Fruit fly (Drosophila melanogaster): ENCODE data around the gene TBC1D23.

Gene TBC1D23

DNA sequence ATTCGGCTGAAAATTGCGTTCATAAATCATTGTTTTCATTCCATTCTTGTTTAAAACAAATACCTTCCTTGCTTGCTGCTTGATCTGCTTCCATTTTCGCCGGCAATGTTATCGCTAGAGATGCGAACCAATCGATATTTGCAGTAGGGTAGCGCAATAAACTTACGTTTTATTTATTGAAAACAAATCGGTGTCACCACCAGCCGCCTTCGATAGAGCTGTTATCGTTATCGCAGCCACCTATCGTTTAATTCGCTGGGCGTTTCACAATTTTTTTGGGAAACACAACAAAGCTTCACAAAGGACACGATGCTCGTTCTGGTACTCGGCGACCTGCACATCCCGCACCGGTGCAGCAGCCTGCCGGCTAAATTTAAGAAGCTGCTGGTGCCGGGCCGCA, 21.4 kb downstream of the TBC1D23 start, which contains the start of the genes Tfb4 and Vps29 (continued):
- TF ChIP-seq cato (GFP tag; optimal IDR thresholded peaks at IDR 0.05; ENCODE audit: borderline replicate concordance) (no peak), CG11085 (GFP tag; IDR thresholded peaks at IDR 0.05) (peak; percentile 46; the same call in 1 of the 2 replicates), CG12299 (tag; optimal IDR thresholded peaks at IDR 0.05) (no peak), NfI (GFP tag; optimal IDR thresholded peaks at IDR 0.05) (peak; percentile 51), CG17359 (tag; optimal IDR thresholded peaks at IDR 0.05) (no peak), gce (GFP tag; IDR thresholded peaks at IDR 0.05) (no peak; the same call in 2 of the 3 replicates), bowl (GFP tag; IDR thresholded peaks at IDR 0.05) (peak; percentile 16; the same call in 1 of the 2 replicates), CG6654 (GFP tag; optimal IDR thresholded peaks at IDR 0.05) (no peak), CG8765 (GFP tag; IDR thresholded peaks at IDR 0.05) (no peak), ash1 (GFP tag; optimal IDR thresholded peaks at IDR 0.05) (no peak), CG9609 (GFP tag; optimal IDR thresholded peaks at IDR 0.05) (no peak), Nf-YC (tag; optimal IDR thresholded peaks at IDR 0.05) (no peak), CG3726 (GFP tag; IDR thresholded peaks at IDR 0.05) (no peak), CG11398 (GFP tag; optimal IDR thresholded peaks at IDR 0.05) (peak; percentile 25), az2 (GFP tag; optimal IDR thresholded peaks at IDR 0.05) (peak; percentile 26), Mrtf (GFP tag; IDR thresholded peaks at IDR 0.05) (0 out of 3 replicates have a peak, but pooled peaks have one; percentile 21), HLH54F (GFP tag; optimal IDR thresholded peaks at IDR 0.05) (peak; percentile 69), br (optimal IDR thresholded peaks at IDR 0.05) (no peak), bigmax (GFP tag; optimal IDR thresholded peaks at IDR 0.05) (no peak), pros (GFP tag; optimal IDR thresholded peaks at IDR 0.05) (no peak), Dfd (GFP tag; optimal IDR thresholded peaks at IDR 0.05) (no peak), Poxn (GFP tag; IDR thresholded peaks at IDR 0.05) (no peak), ttk (GFP tag; IDR thresholded peaks at IDR 0.05) (no peak), CG13424 (tag; optimal IDR thresholded peaks at IDR 0.05) (peak; percentile 36), emc (GFP tag; optimal IDR thresholded peaks at IDR 0.05) (no peak), fd102C (GFP tag; optimal IDR thresholded peaks at IDR 0.05) (no peak), CG13775 (GFP tag; optimal IDR thresholded peaks at IDR 0.05) (peak; percentile 9), Hand (GFP tag; optimal IDR thresholded peaks at IDR 0.05) (no peak), CG4854 (GFP tag; optimal IDR thresholded peaks at IDR 0.05) (peak; percentile 21), eve (GFP tag; optimal IDR thresholded peaks at IDR 0.05) (no peak), CG10431 (GFP tag; optimal IDR thresholded peaks at IDR 0.05) (no peak), CG12155 (GFP tag; optimal IDR thresholded peaks at IDR 0.05) (peak; percentile 50), CG32767 (GFP tag; IDR thresholded peaks at IDR 0.05) (no peak), CG12659 (GFP tag; optimal IDR thresholded peaks at IDR 0.05) (peak; percentile 44), Hsf (GFP tag; optimal IDR thresholded peaks at IDR 0.05) (peak; percentile 54), Hr3 (GFP tag; optimal IDR thresholded peaks at IDR 0.05) (no peak), Dip2 (GFP tag; IDR thresholded peaks at IDR 0.05) (no peak), CG12942 (GFP tag; optimal IDR thresholded peaks at IDR 0.05) (peak; percentile 12), CG34376 (GFP tag; optimal IDR thresholded peaks at IDR 0.05) (no peak), zfh1 (GFP tag; IDR thresholded peaks at IDR 0.05) (peak; percentile 65; the same call in 2 of the 3 replicates), psq (GFP tag; optimal IDR thresholded peaks at IDR 0.05) (no peak), D19B (GFP tag; optimal IDR thresholded peaks at IDR 0.05) (no peak), Awh (GFP tag; IDR thresholded peaks at IDR 0.05) (no peak), trem (tag; optimal IDR thresholded peaks at IDR 0.05) (peak; percentile 61), CG17186 (GFP tag; optimal IDR thresholded peaks at IDR 0.05) (no peak), ken (GFP tag; IDR thresholded peaks at IDR 0.05) (peak; percentile 61; the same call in 2 of the 3 replicates), Meics (GFP tag; optimal IDR thresholded peaks at IDR 0.05) (no peak), CG3838 (GFP tag; optimal IDR thresholded peaks at IDR 0.05) (no peak), Bgb (GFP tag; IDR thresholded peaks at IDR 0.05; ENCODE audit: partially characterized antibody) (peak; percentile 94), Elba2 (GFP tag; optimal IDR thresholded peaks at IDR 0.05) (no peak), CG6683 (GFP tag; optimal IDR thresholded peaks at IDR 0.05) (no peak), Ptx1 (GFP tag; IDR thresholded peaks at IDR 0.05) (no peak)

Data from whole organism, embryonic.